Fruit fly (Drosophila melanogaster) whole organism, embryonic: ENCODE measurements around the gene CG13252.

Source experiments
- B-H1 ChIP-seq: fragments of 200-800 bp; sonication (Bioruptor generic); IDR thresholded peaks from 3 replicates; pipeline ENCODE4 v1.3.6; 2022; ENCODE audit warnings: missing biosample characterization, missing genetic modification characterization
- Blimp-1 ChIP-seq: fragments of 200-800 bp; sonication (Bioruptor generic); optimal IDR thresholded peaks from 3 replicates; lab custom pipeline; 2018; ENCODE audit warnings: missing biosample characterization, missing genetic modification characterization, mild to moderate bottlenecking, moderate library complexity, missing genetic modification reagents
- CG10209 ChIP-seq: fragments of 200-800 bp; sonication (Bioruptor generic); optimal IDR thresholded peaks from 3 replicates; lab custom pipeline; 2017; ENCODE audit warnings: missing biosample characterization, mild to moderate bottlenecking, missing genetic modification characterization, missing genetic modification reagents
- CG10321 ChIP-seq: fragments of 200-800 bp; sonication (Bioruptor generic); IDR thresholded peaks from 2 replicates; pipeline ENCODE4 v1.3.6; 2022; ENCODE audit warnings: missing biosample characterization, missing genetic modification characterization
- CG11085 ChIP-seq: fragments of 200-800 bp; sonication (Bioruptor generic); IDR thresholded peaks from 2 replicates; pipeline ENCODE4 v1.3.6; 2022; ENCODE audit warnings: missing biosample characterization, missing genetic modification characterization
- CG11723 ChIP-seq: fragments of 200-800 bp; sonication (Bioruptor generic); optimal IDR thresholded peaks from 2 replicates; lab custom pipeline; 2017; ENCODE audit warnings: missing biosample characterization, mild to moderate bottlenecking, missing genetic modification characterization
- CG12104 ChIP-seq: fragments of 200-800 bp; sonication (Bioruptor generic); optimal IDR thresholded peaks from 3 replicates; lab custom pipeline; 2016; ENCODE audit warnings: missing biosample characterization, missing genetic modification characterization
- CG12155 ChIP-seq: fragments of 200-800 bp; sonication (Bioruptor generic); optimal IDR thresholded peaks from 3 replicates; lab custom pipeline; 2016; ENCODE audit warnings: missing biosample characterization, missing genetic modification characterization
- CG13424 ChIP-seq: fragments of 200-800 bp; sonication (Bioruptor generic); optimal IDR thresholded peaks from 2 replicates; lab custom pipeline; 2019; ENCODE audit warnings: missing biosample characterization, mild to moderate bottlenecking, missing genetic modification characterization, moderate library complexity
- CG13894 ChIP-seq: fragments of 200-800 bp; sonication (Bioruptor generic); optimal IDR thresholded peaks from 3 replicates; lab custom pipeline; 2018; ENCODE audit warnings: missing biosample characterization, mild to moderate bottlenecking, missing genetic modification characterization, moderate library complexity
- CG14667 ChIP-seq: fragments of 200-800 bp; sonication (Bioruptor generic); IDR thresholded peaks from 2 replicates; pipeline ENCODE4 v1.3.6; 2022; ENCODE audit warnings: missing biosample characterization, missing genetic modification characterization
- CG1603 ChIP-seq: fragments of 200-800 bp; sonication (Bioruptor generic); optimal IDR thresholded peaks from 2 replicates; lab custom pipeline; 2019; ENCODE audit warnings: missing biosample characterization, mild to moderate bottlenecking, missing genetic modification characterization, moderate library complexity
- CG17912 ChIP-seq: fragments of 200-800 bp; sonication (Bioruptor generic); optimal IDR thresholded peaks from 2 replicates; lab custom pipeline; 2018; ENCODE audit warnings: missing biosample characterization, mild to moderate bottlenecking, missing genetic modification characterization
- CG1792 ChIP-seq: fragments of 200-800 bp; sonication (Bioruptor generic); optimal IDR thresholded peaks from 2 replicates; lab custom pipeline; 2016; ENCODE audit warnings: missing biosample characterization, missing genetic modification characterization
- CG30431 ChIP-seq: fragments of 200-800 bp; sonication (Bioruptor generic); optimal IDR thresholded peaks from 2 replicates; lab custom pipeline; 2017; ENCODE audit warnings: missing biosample characterization, missing genetic modification characterization
- CG31388 ChIP-seq: fragments of 200-800 bp; sonication (Bioruptor generic); optimal IDR thresholded peaks from 2 replicates; lab custom pipeline; 2016; ENCODE audit warnings: missing biosample characterization, missing genetic modification characterization
- CG32772 ChIP-seq: fragments of 200-800 bp; sonication (Bioruptor generic); IDR thresholded peaks from 2 replicates; pipeline ENCODE4 v1.3.6; 2022; ENCODE audit warnings: missing biosample characterization, missing genetic modification characterization
- CG3995 ChIP-seq: fragments of 200-800 bp; sonication (Bioruptor generic); optimal IDR thresholded peaks from 3 replicates; lab custom pipeline; 2016; ENCODE audit warnings: missing biosample characterization, missing genetic modification characterization
- CG42726 ChIP-seq: fragments of 200-800 bp; sonication (Bioruptor generic); IDR thresholded peaks from 2 replicates; pipeline ENCODE4 v1.3.6; 2022; ENCODE audit warnings: missing biosample characterization, missing genetic modification characterization; ENCODE audit not compliant: partially characterized antibody
- CG43689 ChIP-seq: fragments of 200-800 bp; sonication (Bioruptor generic); IDR thresholded peaks from 2 replicates; pipeline ENCODE4 v1.3.6; 2022; ENCODE audit warnings: missing biosample characterization, missing genetic modification characterization
- CG6272 ChIP-seq: fragments of 200-800 bp; sonication (Bioruptor generic); IDR thresholded peaks from 2 replicates; pipeline ENCODE4 v1.3.6; 2022; ENCODE audit warnings: missing biosample characterization, missing genetic modification characterization
- CG6854 ChIP-seq: fragments of 200-800 bp; sonication (Bioruptor generic); optimal IDR thresholded peaks from 3 replicates; lab custom pipeline; 2017; ENCODE audit warnings: missing biosample characterization, mild to moderate bottlenecking, missing genetic modification characterization
- CG7372 ChIP-seq: fragments of 200-800 bp; sonication (Bioruptor generic); IDR thresholded peaks from 2 replicates; pipeline ENCODE4 v1.3.6; 2022; ENCODE audit warnings: missing biosample characterization, missing genetic modification characterization
- CG9215 ChIP-seq: fragments of 200-800 bp; sonication (Bioruptor generic); IDR thresholded peaks from 2 replicates; pipeline ENCODE4 v1.3.6; 2022; ENCODE audit warnings: missing biosample characterization, missing genetic modification characterization
- H2.0 ChIP-seq: fragments of 200-800 bp; sonication (Bioruptor generic); IDR thresholded peaks from 2 replicates; pipeline ENCODE4 v1.3.6; 2022; ENCODE audit warnings: missing biosample characterization, missing genetic modification characterization
- MESR4 ChIP-seq: fragments of 200-800 bp; sonication (Bioruptor generic); optimal IDR thresholded peaks from 2 replicates; lab custom pipeline; 2018; ENCODE audit warnings: missing biosample characterization, mild to moderate bottlenecking, missing genetic modification characterization, moderate library complexity
- Sox100B ChIP-seq: fragments of 200-800 bp; sonication (Bioruptor generic); optimal IDR thresholded peaks from 3 replicates; lab custom pipeline; 2018; ENCODE audit warnings: missing biosample characterization, mild to moderate bottlenecking, missing genetic modification characterization
- Ssrp ChIP-seq: fragments of 200-800 bp; sonication (Bioruptor generic); optimal IDR thresholded peaks from 2 replicates; lab custom pipeline; 2018; ENCODE audit warnings: missing biosample characterization, mild to moderate bottlenecking, missing genetic modification characterization, moderate library complexity
- Trl ChIP-seq, 3 experiments: fragments of >200 bp in 2 of 3; fragments of 200-800 bp in 1 of 3; sonication (Bioruptor generic) in 1 of 3; optimal IDR thresholded peaks; 2 replicates in 1 of 3; 3 replicates in 2 of 3; lab custom pipeline; 2016 to 2017; ENCODE audit warnings: missing biosample characterization in 1 of 3, missing genetic modification characterization in 1 of 3
- ara ChIP-seq: fragments of 200-800 bp; sonication (Bioruptor generic); IDR thresholded peaks from 2 replicates; pipeline ENCODE4 v1.3.6; 2022; ENCODE audit warnings: missing biosample characterization, missing genetic modification characterization
- bsh ChIP-seq, 2 experiments: fragments of 200-800 bp; sonication (Bioruptor generic); optimal IDR thresholded peaks; 2 replicates each; lab custom pipeline; 2017 to 2018; ENCODE audit warnings: mild to moderate bottlenecking in 2 of 2, missing biosample characterization in 2 of 2, missing genetic modification characterization in 2 of 2, moderate library complexity in 1 of 2
- caup ChIP-seq: fragments of 200-800 bp; sonication (Bioruptor generic); optimal IDR thresholded peaks from 3 replicates; lab custom pipeline; 2017; ENCODE audit warnings: missing biosample characterization, mild to moderate bottlenecking, missing genetic modification characterization, moderate library complexity; ENCODE audit not compliant: severe bottlenecking
- chm ChIP-seq: fragments of 200-800 bp; sonication (Bioruptor generic); IDR thresholded peaks from 2 replicates; pipeline ENCODE4 v1.3.6; 2022; ENCODE audit warnings: missing biosample characterization, missing genetic modification characterization
- dimm ChIP-seq: fragments of 200-800 bp; sonication (Bioruptor generic); IDR thresholded peaks from 2 replicates; pipeline ENCODE4 v1.3.6; 2022; ENCODE audit warnings: missing biosample characterization, missing genetic modification characterization
- eyg ChIP-seq: fragments of 200-800 bp; sonication (Bioruptor generic); optimal IDR thresholded peaks from 3 replicates; lab custom pipeline; 2016; ENCODE audit warnings: missing biosample characterization, missing genetic modification characterization
- fd3F ChIP-seq: fragments of 200-800 bp; sonication (Bioruptor generic); optimal IDR thresholded peaks from 2 replicates; lab custom pipeline; 2018; ENCODE audit warnings: missing biosample characterization, mild to moderate bottlenecking, missing genetic modification characterization, moderate library complexity
- fu2 ChIP-seq: fragments of 200-800 bp; sonication (Bioruptor generic); optimal IDR thresholded peaks from 2 replicates; lab custom pipeline; 2016; ENCODE audit warnings: missing biosample characterization, missing genetic modification characterization
- gt ChIP-seq: fragments of 200-800 bp; sonication (Bioruptor generic); IDR thresholded peaks from 2 replicates; pipeline ENCODE4 v1.3.6; 2022; ENCODE audit warnings: missing biosample characterization, missing genetic modification characterization
- hb ChIP-seq: fragments of 200-800 bp; sonication (Bioruptor generic); IDR thresholded peaks from 3 replicates; pipeline ENCODE4 v1.3.6; 2022; ENCODE audit warnings: missing biosample characterization, missing genetic modification characterization; ENCODE audit not compliant: partially characterized antibody
- hbn ChIP-seq: fragments of 200-800 bp; sonication (Bioruptor generic); IDR thresholded peaks from 2 replicates; pipeline ENCODE4 v1.3.6; 2022; ENCODE audit warnings: missing biosample characterization, missing genetic modification characterization; ENCODE audit not compliant: partially characterized antibody
- ind ChIP-seq: fragments of 200-800 bp; sonication (Bioruptor generic); optimal IDR thresholded peaks from 3 replicates; lab custom pipeline; 2016; ENCODE audit warnings: missing biosample characterization, missing genetic modification characterization
- maf-S ChIP-seq: fragments of 200-800 bp; sonication (Bioruptor generic); optimal IDR thresholded peaks from 2 replicates; lab custom pipeline; 2016; ENCODE audit warnings: missing biosample characterization, missing genetic modification characterization
- phol ChIP-seq: fragments of 200-800 bp; sonication (Bioruptor generic); optimal IDR thresholded peaks from 3 replicates; lab custom pipeline; 2018; ENCODE audit warnings: missing biosample characterization, mild to moderate bottlenecking, missing genetic modification characterization, moderate library complexity
- so ChIP-seq: fragments of 200-800 bp; sonication (Bioruptor generic); IDR thresholded peaks from 3 replicates; pipeline ENCODE4 v1.3.6; 2022; ENCODE audit warnings: missing biosample characterization, missing genetic modification characterization
- sug ChIP-seq: fragments of 200-800 bp; optimal IDR thresholded peaks from 2 replicates; lab custom pipeline; 2019; ENCODE audit warnings: missing biosample characterization, mild to moderate bottlenecking, missing genetic modification characterization, moderate library complexity
- tio ChIP-seq: fragments of 200-800 bp; sonication (Bioruptor generic); optimal IDR thresholded peaks from 2 replicates; lab custom pipeline; 2017; ENCODE audit warnings: missing biosample characterization, missing genetic modification characterization, inconsistent platforms
- trh ChIP-seq: fragments of 200-800 bp; sonication (Bioruptor generic); optimal IDR thresholded peaks from 2 replicates; lab custom pipeline; 2016; ENCODE audit warnings: missing biosample characterization, missing genetic modification characterization
- vvl ChIP-seq: fragments of 200-800 bp; sonication (Bioruptor generic); IDR thresholded peaks from 2 replicates; pipeline ENCODE4 v1.3.6; 2022; ENCODE audit warnings: missing biosample characterization, missing genetic modification characterization
- zen ChIP-seq: fragments of 200-800 bp; sonication (Bioruptor generic); optimal IDR thresholded peaks from 3 replicates; lab custom pipeline; 2018; ENCODE audit warnings: missing biosample characterization, mild to moderate bottlenecking, missing genetic modification characterization, moderate library complexity

The CG13252 gene

dm6 chr3L:20710475-20711177 is 19.8 kb upstream of the CG13252 start (continued):
- no peak for TF ChIP-seq CG11723 (GFP tag; lab: Kevin White, UChicago)
- peak; percentile 2 for TF ChIP-seq CG31388 (GFP tag; lab: Kevin White, UChicago)
- peak; percentile 9 for TF ChIP-seq zen (tag; lab: Kevin White, UChicago)
- TF ChIP-seq CG6854 (GFP tag; lab: Kevin White, UChicago), result no peak
- TF ChIP-seq tio, result peak; percentile 48
- no peak for TF ChIP-seq CG43689 (GFP tag; lab: Robert Waterston, UW)
- peak; percentile 14 for TF ChIP-seq CG12155
- TF ChIP-seq maf-S (GFP tag; lab: Kevin White, UChicago), result no peak
- peak in 1 of 2 experiments; percentile 64 for TF ChIP-seq bsh (GFP tag; optimal IDR thresholded peaks at IDR 0.05; lab: Kevin White, UChicago)
- TF ChIP-seq hbn (GFP tag; lab: Robert Waterston, UW), result no peak
- TF ChIP-seq Trl (optimal IDR thresholded peaks at IDR 0.05; lab: Kevin White, UChicago), result no peak
- no peak for TF ChIP-seq Trl (GFP tag; optimal IDR thresholded peaks at IDR 0.05; lab: Kevin White, UChicago)
- TF ChIP-seq ara, result 0 out of 2 replicates have a peak, but pooled peaks have one; percentile 55
- TF ChIP-seq caup, result no peak
- no peak for TF ChIP-seq MESR4 (GFP tag; lab: Kevin White, UChicago)
- no peak for TF ChIP-seq CG6272
- TF ChIP-seq Sox100B (GFP tag; lab: Kevin White, UChicago), result peak; percentile 46
- no peak for TF ChIP-seq eyg (GFP tag; lab: Kevin White, UChicago)
- TF ChIP-seq CG13894 (tag; lab: Kevin White, UChicago), result no peak
- peak; percentile 48 for TF ChIP-seq CG13424
- TF ChIP-seq sug, result no peak
- peak; percentile 22 for TF ChIP-seq CG1603 (tag; lab: Kevin White, UChicago)
- TF ChIP-seq CG9215 (GFP tag; lab: Robert Waterston, UW), result peak; percentile 24; the same call in 1 of the 2 replicates
- TF ChIP-seq CG10209 (GFP tag; lab: Kevin White, UChicago), result no peak
- no peak for TF ChIP-seq CG1792 (GFP tag; lab: Kevin White, UChicago)
- peak; percentile 31 for TF ChIP-seq CG12104 (GFP tag; lab: Kevin White, UChicago)
- TF ChIP-seq CG17912 (GFP tag; lab: Kevin White, UChicago), result no peak
- TF ChIP-seq CG14667 (GFP tag; lab: Robert Waterston, UW), result no peak
- no peak for TF ChIP-seq CG42726 (GFP tag; lab: Robert Waterston, UW)
- no peak for TF ChIP-seq hb
- no peak for TF ChIP-seq trh (GFP tag; lab: Kevin White, UChicago)
- TF ChIP-seq so (GFP tag; lab: Robert Waterston, UW), result no peak
- TF ChIP-seq CG7372 (GFP tag; lab: Robert Waterston, UW), result no peak
- TF ChIP-seq dimm (GFP tag; lab: Robert Waterston, UW), result no peak
- TF ChIP-seq CG3995 (GFP tag; lab: Kevin White, UChicago), result no peak
- no peak for TF ChIP-seq fd3F (GFP tag; lab: Kevin White, UChicago)
- TF ChIP-seq CG10321 (GFP tag; lab: Robert Waterston, UW), result no peak
- peak; percentile 36 for TF ChIP-seq Ssrp (tag; lab: Kevin White, UChicago)
- no peak for TF ChIP-seq CG30431
- no peak for TF ChIP-seq CG11085
- no peak for TF ChIP-seq H2.0 (GFP tag; lab: Robert Waterston, UW)
- TF ChIP-seq chm (GFP tag; lab: Robert Waterston, UW), result 0 out of 2 replicates have a peak, but pooled peaks have one; percentile 21
- no peak for TF ChIP-seq fu2 (GFP tag; lab: Kevin White, UChicago)
- TF ChIP-seq vvl (GFP tag; lab: Robert Waterston, UW), result no peak
- peak; percentile 43 for TF ChIP-seq phol
- no peak for TF ChIP-seq gt
- 0 out of 2 replicates have a peak, but pooled peaks have one; percentile 35 for TF ChIP-seq CG32772 (GFP tag; lab: Robert Waterston, UW)
- TF ChIP-seq Blimp-1, result peak; percentile 51
- TF ChIP-seq B-H1 (GFP tag; lab: Robert Waterston, UW), result no peak; the same call in 2 of the 3 replicates
- no peak for TF ChIP-seq ind
